Worm (Caenorhabditis elegans) whole organism, L4 larva: ENCODE data around the gene C08B6.18.

Experiments used
- aly-2 ChIP-seq: sonication (generic microtip); optimal IDR thresholded peaks from 2 replicates; lab custom pipeline; 2018; ENCODE audit warnings: missing biosample characterization, missing genetic modification characterization
- ctbp-1 ChIP-seq: fragments of 200-800 bp; sonication (Bioruptor generic); IDR thresholded peaks from 2 replicates; pipeline ENCODE4 v1.3.6; 2022; ENCODE audit warnings: missing genetic modification reagents, missing genetic modification characterization, missing compliant biosample characterization
- daf-12 ChIP-seq: fragments of 150-350 bp; optimal IDR thresholded peaks from 2 replicates; lab custom pipeline; 2014; ENCODE audit warnings: missing biosample characterization, missing genetic modification reagents, missing genetic modification characterization
- fkh-10 ChIP-seq: fragments of 150-350 bp; optimal IDR thresholded peaks from 2 replicates; lab custom pipeline; 2014; ENCODE audit warnings: missing biosample characterization, missing genetic modification reagents, missing genetic modification characterization
- lin-29 ChIP-seq: fragments of 200-800 bp; sonication (Bioruptor generic); IDR thresholded peaks from 2 replicates; pipeline ENCODE4 v1.3.6; 2022; ENCODE audit warnings: missing genetic modification reagents, missing genetic modification characterization, missing compliant biosample characterization
- lin-39 ChIP-seq: fragments of 150-350 bp; optimal IDR thresholded peaks from 2 replicates; lab custom pipeline; 2014; ENCODE audit warnings: missing biosample characterization, missing genetic modification reagents, missing genetic modification characterization
- nhr-102 ChIP-seq: sonication (generic microtip); optimal IDR thresholded peaks from 2 replicates; lab custom pipeline; 2016; ENCODE audit warnings: mild to moderate bottlenecking, missing genetic modification characterization, moderate library complexity, missing compliant biosample characterization
- nhr-28 ChIP-seq: fragments of 150-350 bp; optimal IDR thresholded peaks from 2 replicates; lab custom pipeline; 2014; ENCODE audit warnings: missing biosample characterization, missing genetic modification characterization
- pha-4 ChIP-seq, 2 experiments: fragments of 150-350 bp in 1 of 2; fragments of 200-800 bp in 1 of 2; sonication (Bioruptor generic) in 1 of 2; IDR thresholded peaks in 1 of 2; optimal IDR thresholded peaks in 1 of 2; 2 replicates each; pipeline versions ENCODE4 v1.3.6 to Lab custom; 2014 to 2022; ENCODE audit warnings: missing genetic modification characterization in 2 of 2, missing genetic modification reagents in 2 of 2, missing biosample characterization in 1 of 2, missing compliant biosample characterization in 1 of 2
- snpc-1.2 ChIP-seq: fragments of 200-800 bp; sonication (Bioruptor generic); IDR thresholded peaks from 2 replicates; pipeline ENCODE4 v1.3.6; 2022; ENCODE audit warnings: missing genetic modification reagents, missing genetic modification characterization, missing compliant biosample characterization
- unc-130 ChIP-seq: sonication (generic microtip); optimal IDR thresholded peaks from 2 replicates; lab custom pipeline; 2016; ENCODE audit warnings: missing genetic modification reagents, missing genetic modification characterization, missing compliant biosample characterization

DNA sequence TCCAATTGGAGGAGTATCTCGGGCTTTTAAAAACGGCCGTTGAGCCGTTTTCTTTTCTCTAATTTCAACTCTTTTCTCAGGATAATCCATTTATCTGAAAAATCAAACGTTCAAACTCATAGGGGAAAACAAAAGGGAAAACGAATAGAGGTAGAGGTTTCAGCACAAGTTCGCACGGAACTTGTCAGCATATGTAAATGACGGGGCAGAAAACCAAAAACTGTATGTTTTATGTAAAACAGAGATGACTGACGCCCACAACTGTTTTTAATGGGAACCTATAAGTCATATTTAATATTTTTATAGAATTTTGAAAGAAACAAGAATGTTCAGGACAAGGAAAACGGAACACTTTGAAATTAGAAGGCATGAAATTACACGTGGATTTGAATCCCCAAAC is 32.4 kb upstream of the C08B6.18 start, which contains the start of gene C51E3.6:
- no peak for TF ChIP-seq lin-39
- TF ChIP-seq daf-12 (tag; lab: Kevin White, UChicago), result no peak
- no peak for TF ChIP-seq ctbp-1 (GFP tag; lab: Robert Waterston, UW)
- no peak for TF ChIP-seq fkh-10 (GFP tag; lab: Kevin White, UChicago)
- TF ChIP-seq snpc-1.2 (GFP tag; lab: Robert Waterston, UW), result no peak
- no peak for TF ChIP-seq unc-130 (GFP tag; lab: Kevin White, UChicago)
- no peak for TF ChIP-seq nhr-28 (tag; lab: Kevin White, UChicago)
- TF ChIP-seq lin-29 (GFP tag; lab: Robert Waterston, UW), result no peak
- TF ChIP-seq aly-2, result no peak
- TF ChIP-seq pha-4 (GFP tag; IDR thresholded peaks at IDR 0.05; lab: Robert Waterston, UW), result no peak
- no peak for TF ChIP-seq pha-4 (tag; optimal IDR thresholded peaks at IDR 0.05; lab: Kevin White, UChicago)
- TF ChIP-seq nhr-102, result no peak
